Worm (Caenorhabditis elegans): ENCODE data around the gene T05H10.4.

DNA sequence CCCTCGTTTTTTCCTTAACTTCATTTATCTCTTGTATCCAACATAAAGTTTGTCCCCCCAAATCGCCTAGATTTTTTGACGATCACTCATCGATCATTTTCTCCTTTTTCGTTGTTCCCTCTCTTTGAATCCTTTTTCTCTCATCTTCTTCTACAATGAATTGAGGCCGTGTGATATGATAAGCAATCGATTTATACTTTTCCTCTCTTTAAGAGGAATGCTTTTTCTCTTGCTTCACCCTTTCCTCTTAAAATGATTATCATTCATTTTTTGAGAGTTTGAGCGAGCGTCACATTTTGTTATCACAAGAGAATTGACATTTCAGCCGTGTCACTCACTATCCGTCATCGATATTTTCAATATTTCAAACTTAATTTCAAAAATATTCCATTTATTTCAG lies 25.1 kb downstream of the T05H10.4 start, which contains the start of gene K02C4.5:
- TF ChIP-seq lin-39 (tag; optimal IDR thresholded peaks at IDR 0.05) (no peak), nhr-76 (tag; optimal IDR thresholded peaks at IDR 0.05) (no peak), ztf-11 (tag; optimal IDR thresholded peaks at IDR 0.05) (no peak), egl-5 (tag; optimal IDR thresholded peaks at IDR 0.05) (no peak), unc-39 (tag; optimal IDR thresholded peaks at IDR 0.05) (no peak), nhr-237 (tag; optimal IDR thresholded peaks at IDR 0.05) (no peak), zag-1 (tag; optimal IDR thresholded peaks at IDR 0.05) (no peak)

Measured in whole organism, L3 larva.